Worm (Caenorhabditis elegans) whole organism, L3 larva: ENCODE results near the gene ZK177.11.

Experiments used
- egl-27 ChIP-seq: sonication (generic microtip); optimal IDR thresholded peaks from 4 replicates; lab custom pipeline; 2017; ENCODE audit warnings: missing biosample characterization, missing genetic modification reagents, missing genetic modification characterization
- elt-3 ChIP-seq, 3 experiments: fragments of 150-350 bp in 1 of 3; sonication (generic microtip) in 2 of 3; optimal IDR thresholded peaks; 2 replicates in 2 of 3; 4 replicates in 1 of 3; lab custom pipeline; 2014 to 2017; ENCODE audit warnings: missing biosample characterization in 3 of 3, missing genetic modification characterization in 3 of 3
- nhr-28 ChIP-seq: fragments of 150-350 bp; optimal IDR thresholded peaks from 2 replicates; lab custom pipeline; 2014; ENCODE audit warnings: missing biosample characterization, missing genetic modification characterization
- pha-4 ChIP-seq: fragments of 150-350 bp; optimal IDR thresholded peaks from 2 replicates; lab custom pipeline; 2014; ENCODE audit warnings: missing biosample characterization, missing genetic modification reagents, missing genetic modification characterization

DNA sequence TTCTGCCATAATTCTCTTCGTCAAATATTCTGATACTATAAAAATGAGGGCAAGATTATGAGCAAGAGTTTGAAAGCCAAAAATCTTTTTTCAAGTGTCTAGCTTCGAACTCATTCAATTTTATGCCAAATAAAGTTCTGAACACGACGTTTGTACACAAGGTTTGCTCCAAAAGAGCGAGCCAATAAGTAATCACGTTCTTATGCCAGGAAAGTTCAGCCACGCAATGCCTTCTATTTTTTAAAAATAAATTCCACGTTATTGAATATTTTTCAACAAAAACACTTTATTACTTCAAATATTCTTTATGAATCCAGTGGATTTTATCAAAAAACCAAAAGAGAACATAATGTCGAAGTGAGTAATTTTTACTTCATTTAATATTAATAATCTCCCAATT lies 34.9 kb upstream of the ZK177.11 start, which contains the start of gene nep-5:
- TF ChIP-seq elt-3 (tag; optimal IDR thresholded peaks at IDR 0.05; lab: Kevin White, UChicago) (no peak), pha-4 (tag; lab: Kevin White, UChicago) (no peak), nhr-28 (tag; lab: Kevin White, UChicago) (no peak), egl-27 (tag; lab: Kevin White, UChicago) (no peak)
